Worm (Caenorhabditis elegans) whole organism, L1 larva: ENCODE results near the gene clec-156.

ENCODE experiments used
- C04F5.9 ChIP-seq: sonication (generic microtip); optimal IDR thresholded peaks from 2 replicates; lab custom pipeline; 2016; ENCODE audit warnings: missing genetic modification characterization, missing compliant biosample characterization
- ama-1 ChIP-seq: fragments of 150-350 bp; optimal IDR thresholded peaks from 2 replicates; lab custom pipeline; 2014
- ceh-82 ChIP-seq, 3 experiments: fragments of 150-350 bp in 1 of 3; sonication (generic microtip) in 2 of 3; optimal IDR thresholded peaks; 2 replicates each; lab custom pipeline; 2014 to 2017; ENCODE audit warnings: missing biosample characterization in 3 of 3, missing genetic modification characterization in 3 of 3
- efl-1 ChIP-seq, 4 experiments: fragments of 150-350 bp; optimal IDR thresholded peaks in 3 of 4; peaks in 1 of 4; 1 replicate in 1 of 4; 2 replicates in 3 of 4; lab custom pipeline; 2014; ENCODE audit warnings: missing biosample characterization in 2 of 4, missing genetic modification characterization in 2 of 4, missing genetic modification reagents in 2 of 4
- elt-2 ChIP-seq: sonication (generic microtip); optimal IDR thresholded peaks from 2 replicates; lab custom pipeline; 2016; ENCODE audit warnings: missing genetic modification characterization, mild to moderate bottlenecking, inconsistent platforms, missing compliant biosample characterization, missing genetic modification reagents
- ets-5 ChIP-seq: fragments of 200-800 bp; sonication (Bioruptor generic); IDR thresholded peaks from 2 replicates; pipeline ENCODE4 v1.3.6; 2022; ENCODE audit warnings: missing genetic modification characterization, missing compliant biosample characterization
- fkh-10 ChIP-seq: sonication (generic microtip); optimal IDR thresholded peaks from 2 replicates; lab custom pipeline; 2017; ENCODE audit warnings: missing biosample characterization, missing genetic modification reagents, missing genetic modification characterization
- fkh-4 ChIP-seq: sonication (generic microtip); optimal IDR thresholded peaks from 2 replicates; lab custom pipeline; 2016; ENCODE audit warnings: missing compliant biosample characterization, missing genetic modification characterization, borderline replicate concordance
- grh-1 ChIP-seq: fragments of 200-800 bp; sonication (Bioruptor generic); IDR thresholded peaks from 2 replicates; pipeline ENCODE4 v1.3.6; 2022; ENCODE audit warnings: missing genetic modification reagents, missing genetic modification characterization, missing compliant biosample characterization
- hpl-2 ChIP-seq: fragments of 150-350 bp; optimal IDR thresholded peaks from 2 replicates; lab custom pipeline; 2014; ENCODE audit warnings: missing biosample characterization, missing genetic modification reagents, missing genetic modification characterization
- isw-1 ChIP-seq: fragments of 200-800 bp; sonication (Bioruptor generic); IDR thresholded peaks from 2 replicates; pipeline ENCODE4 v1.3.6; 2022; ENCODE audit warnings: missing genetic modification characterization, missing compliant biosample characterization
- jun-1 ChIP-seq: fragments of 150-350 bp; optimal IDR thresholded peaks from 2 replicates; lab custom pipeline; 2014; ENCODE audit warnings: missing biosample characterization, missing genetic modification reagents, missing genetic modification characterization
- lin-35 ChIP-seq, 2 experiments: fragments of 150-350 bp; optimal IDR thresholded peaks; 2 replicates each; lab custom pipeline; 2014; ENCODE audit warnings: missing biosample characterization in 2 of 2, missing genetic modification characterization in 2 of 2, missing genetic modification reagents in 2 of 2
- lin-39 ChIP-seq: fragments of 150-350 bp; optimal IDR thresholded peaks from 2 replicates; lab custom pipeline; 2014; ENCODE audit warnings: missing biosample characterization, missing genetic modification reagents, missing genetic modification characterization
- lsy-2 ChIP-seq, 2 experiments: fragments of 150-350 bp; optimal IDR thresholded peaks; 2 replicates each; lab custom pipeline; 2014; ENCODE audit warnings: missing biosample characterization in 2 of 2, missing genetic modification characterization in 2 of 2
- mep-1 ChIP-seq: fragments of 150-350 bp; optimal IDR thresholded peaks from 2 replicates; lab custom pipeline; 2014; ENCODE audit warnings: missing biosample characterization, missing genetic modification characterization
- nhr-19 ChIP-seq: fragments of 200-800 bp; sonication (Bioruptor generic); conservative IDR thresholded peaks from 2 replicates; pipeline ENCODE4 v1.3.6; 2022; ENCODE audit warnings: missing genetic modification characterization, missing compliant biosample characterization
- nhr-20 ChIP-seq: sonication (generic microtip); optimal IDR thresholded peaks from 2 replicates; lab custom pipeline; 2016; ENCODE audit warnings: mild to moderate bottlenecking, missing genetic modification characterization, missing compliant biosample characterization
- nhr-47 ChIP-seq: sonication (generic microtip); optimal IDR thresholded peaks from 2 replicates; lab custom pipeline; 2016; ENCODE audit warnings: mild to moderate bottlenecking, missing genetic modification characterization, moderate library complexity, missing compliant biosample characterization
- nhr-77 ChIP-seq: fragments of 150-350 bp; optimal IDR thresholded peaks from 2 replicates; lab custom pipeline; 2014; ENCODE audit warnings: missing biosample characterization, missing genetic modification characterization
- nhr-85 ChIP-seq: sonication (generic microtip); peaks from one replicate; lab custom pipeline; 2016; ENCODE audit warnings: missing genetic modification characterization, inconsistent platforms, missing compliant biosample characterization
- pag-3 ChIP-seq: sonication (generic microtip); optimal IDR thresholded peaks from 2 replicates; lab custom pipeline; 2017; ENCODE audit warnings: missing genetic modification characterization, mild to moderate bottlenecking, missing compliant biosample characterization, antibody characterized with exemption, borderline replicate concordance; ENCODE audit not compliant: insufficient read depth
- pax-3 ChIP-seq: fragments of 200-800 bp; sonication (Bioruptor generic); optimal IDR thresholded peaks from 2 replicates; lab custom pipeline; 2018; ENCODE audit warnings: mild to moderate bottlenecking, missing genetic modification characterization, moderate library complexity, missing compliant biosample characterization
- snu-23 ChIP-seq: sonication (generic microtip); optimal IDR thresholded peaks from 2 replicates; lab custom pipeline; 2016; ENCODE audit warnings: missing genetic modification characterization, missing compliant biosample characterization
- sup-37 ChIP-seq: fragments of 200-800 bp; sonication (Bioruptor generic); optimal IDR thresholded peaks from 2 replicates; lab custom pipeline; 2018; ENCODE audit warnings: mild to moderate bottlenecking, missing genetic modification characterization, missing compliant biosample characterization
- unc-30 ChIP-seq: sonication (generic microtip); optimal IDR thresholded peaks from 2 replicates; lab custom pipeline; 2017; ENCODE audit warnings: missing biosample characterization, missing genetic modification characterization
- unc-62 ChIP-seq: fragments of 150-350 bp; optimal IDR thresholded peaks from 2 replicates; lab custom pipeline; 2014; ENCODE audit warnings: missing biosample characterization, missing genetic modification reagents, missing genetic modification characterization
- unc-98 ChIP-seq: fragments of 200-800 bp; sonication (Bioruptor generic); IDR thresholded peaks from 2 replicates; pipeline ENCODE4 v1.3.6; 2022; ENCODE audit warnings: missing genetic modification characterization, missing compliant biosample characterization
- vab-15 ChIP-seq: sonication (generic microtip); optimal IDR thresholded peaks from 2 replicates; lab custom pipeline; 2017; ENCODE audit warnings: missing genotype, mild to moderate bottlenecking, missing genetic modification characterization, missing compliant biosample characterization

clec-156 gene

ce11 chrIII:4842173-4842572 lies at the start of gene clec-156:
TSS of gene clec-156 (minus strand) at chrIII:4842273.
- no peak for TF ChIP-seq C04F5.9 (tag; lab: Kevin White, UChicago)
- TF ChIP-seq, all 84 proteins: peak for 0

ce11 chrIII:4890997-4891396 lies 48.9 kb upstream of the clec-156 start, which contains the start of gene F26F4.5:
TSS of gene F26F4.5 (minus strand) at chrIII:4891252.
- TF ChIP-seq jun-1 (no peak), lin-39 (tag; lab: Kevin White, UChicago) (no peak), nhr-77 (no peak), ets-5 (GFP tag; lab: Robert Waterston, UW) (no peak), vab-15 (no peak), lsy-2 (tag; optimal IDR thresholded peaks at IDR 0.05; lab: Kevin White, UChicago) (no peak), unc-30 (tag; lab: Kevin White, UChicago) (no peak), unc-62 (GFP tag; lab: Kevin White, UChicago) (no peak), mep-1 (tag; lab: Kevin White, UChicago) (no peak), nhr-19 (GFP tag; lab: Robert Waterston, UW) (no peak), C04F5.9 (tag; lab: Kevin White, UChicago) (no peak), fkh-4 (tag; lab: Kevin White, UChicago) (no peak), grh-1 (GFP tag; lab: Robert Waterston, UW) (no peak), snu-23 (GFP tag; lab: Kevin White, UChicago) (no peak), pag-3 (tag; lab: Kevin White, UChicago) (no peak), pax-3 (tag; lab: Kevin White, UChicago) (no peak), fkh-10 (GFP tag; lab: Kevin White, UChicago) (no peak), nhr-85 (tag; lab: Kevin White, UChicago) (no peak), isw-1 (GFP tag; lab: Robert Waterston, UW) (no peak), ceh-82 (tag; optimal IDR thresholded peaks at IDR 0.05; lab: Kevin White, UChicago) (no peak)
- TF ChIP-seq, all 84 proteins: peak for 0

- peak; percentile 51 for TF ChIP-seq elt-2 (tag; lab: Kevin White, UChicago)
- no peak for TF ChIP-seq unc-98
These were observed 45.2 kb upstream of the clec-156 start, which contains the start of gene clec-6 for ce11 chrIII:4887291-4887690. TSS of gene clec-6 (minus strand) at chrIII:4887444.

- TF ChIP-seq sup-37 (GFP tag; lab: Kevin White, UChicago) = no peak
- no peak for TF ChIP-seq efl-1 (optimal IDR thresholded peaks at IDR 0.05; lab: Kevin White, UChicago)
- no peak for TF ChIP-seq efl-1 (GFP tag; optimal IDR thresholded peaks at IDR 0.05 in 1 of 2; lab: Kevin White, UChicago)
- TF ChIP-seq jun-1 = peak; percentile 29
- peak; percentile 40 for TF ChIP-seq elt-2 (tag; lab: Kevin White, UChicago)
- no peak for TF ChIP-seq nhr-47 (tag; lab: Kevin White, UChicago)
These were observed 41.4 kb upstream of the clec-156 start, which contains the start of gene clec-5 for ce11 chrIII:4883429-4883828. TSS of gene clec-5 (minus strand) at chrIII:4883606.

- peak; percentile 55 for TF ChIP-seq elt-2 (tag; lab: Kevin White, UChicago)
- no peak for TF ChIP-seq ama-1 (lab: Kevin White, UChicago)
- TF ChIP-seq nhr-20 (tag; lab: Kevin White, UChicago) = no peak
- no peak for TF ChIP-seq efl-1 (optimal IDR thresholded peaks at IDR 0.05; lab: Kevin White, UChicago)
- TF ChIP-seq efl-1 (GFP tag; optimal IDR thresholded peaks at IDR 0.05 in 1 of 2; lab: Kevin White, UChicago) = peak in 1 of 2 experiments; percentile 70
- no peak for TF ChIP-seq lin-35 (GFP tag; optimal IDR thresholded peaks at IDR 0.05; lab: Kevin White, UChicago)
- no peak for TF ChIP-seq hpl-2 (GFP tag; lab: Kevin White, UChicago)
- no peak for TF ChIP-seq pag-3 (tag; lab: Kevin White, UChicago)
These were observed 39.9 kb upstream of the clec-156 start for ce11 chrIII:4881955-4882354.

ce11 chrIII:4879445-4879844 lies 37.4 kb upstream of the clec-156 start, which contains the start of gene C35D10.1:
TSS of gene C35D10.1 (plus strand) at chrIII:4879745.
- no peak for TF ChIP-seq nhr-47 (tag; lab: Kevin White, UChicago)
- TF ChIP-seq efl-1 (optimal IDR thresholded peaks at IDR 0.05; lab: Kevin White, UChicago) = no peak
- peak in 1 of 2 experiments; percentile 74 for TF ChIP-seq efl-1 (GFP tag; optimal IDR thresholded peaks at IDR 0.05 in 1 of 2; lab: Kevin White, UChicago)
